Worm (Caenorhabditis elegans) whole organism, L2 larva: Measurements from ENCODE around the gene sru-1.

Experiments
- C34F6.9 ChIP-seq: fragments of 150-350 bp; optimal IDR thresholded peaks from 2 replicates; lab custom pipeline; 2014; ENCODE audit warnings: missing biosample characterization, missing genetic modification characterization
- F13H6.1 ChIP-seq: sonication (generic microtip); optimal IDR thresholded peaks from 2 replicates; lab custom pipeline; 2016; ENCODE audit warnings: missing genetic modification characterization, missing compliant biosample characterization
- R02D3.7 ChIP-seq: fragments of 150-350 bp; optimal IDR thresholded peaks from 2 replicates; lab custom pipeline; 2014; ENCODE audit warnings: missing biosample characterization, missing genetic modification characterization
- Y55F3AM.14 ChIP-seq: fragments of 200-800 bp; sonication (Bioruptor generic); optimal IDR thresholded peaks from 2 replicates; lab custom pipeline; 2018; ENCODE audit warnings: mild to moderate bottlenecking, missing genetic modification characterization, missing compliant biosample characterization
- ZK546.5 ChIP-seq: sonication (generic microtip); optimal IDR thresholded peaks from 2 replicates; lab custom pipeline; 2017; ENCODE audit warnings: missing biosample characterization, missing genetic modification characterization
- aly-2 ChIP-seq: fragments of 150-350 bp; optimal IDR thresholded peaks from 2 replicates; lab custom pipeline; 2014; ENCODE audit warnings: missing biosample characterization, missing genetic modification characterization
- blmp-1 ChIP-seq: sonication (generic microtip); optimal IDR thresholded peaks from 2 replicates; lab custom pipeline; 2017; ENCODE audit warnings: missing genetic modification characterization, mild to moderate bottlenecking, missing compliant biosample characterization, antibody characterized with exemption, moderate library complexity; ENCODE audit not compliant: insufficient read depth
- ceh-16 ChIP-seq: fragments of 150-350 bp; optimal IDR thresholded peaks from 2 replicates; lab custom pipeline; 2014; ENCODE audit warnings: missing biosample characterization, missing genetic modification characterization
- crh-2 ChIP-seq: sonication (generic microtip); optimal IDR thresholded peaks from 2 replicates; lab custom pipeline; 2017; ENCODE audit warnings: missing biosample characterization, missing genetic modification characterization
- dmd-4 ChIP-seq: sonication (generic microtip); optimal IDR thresholded peaks from 2 replicates; lab custom pipeline; 2017; ENCODE audit warnings: missing biosample characterization, missing genetic modification characterization
- egl-27 ChIP-seq: sonication (generic microtip); optimal IDR thresholded peaks from 3 replicates; lab custom pipeline; 2017; ENCODE audit warnings: missing biosample characterization, missing genetic modification reagents, missing genetic modification characterization
- elt-1 ChIP-seq: fragments of 150-350 bp; optimal IDR thresholded peaks from 2 replicates; lab custom pipeline; 2014; ENCODE audit warnings: missing biosample characterization, missing genetic modification characterization
- fos-1 ChIP-seq: fragments of 150-350 bp; optimal IDR thresholded peaks from 2 replicates; lab custom pipeline; 2014; ENCODE audit warnings: missing biosample characterization, missing genetic modification characterization
- gmeb-1 ChIP-seq: fragments of 150-350 bp; optimal IDR thresholded peaks from 2 replicates; lab custom pipeline; 2014; ENCODE audit warnings: missing biosample characterization, missing genetic modification characterization
- lin-13 ChIP-seq: fragments of 150-350 bp; optimal IDR thresholded peaks from 2 replicates; lab custom pipeline; 2014; ENCODE audit warnings: missing biosample characterization, missing genetic modification reagents, missing genetic modification characterization
- lin-39 ChIP-seq: fragments of 150-350 bp; optimal IDR thresholded peaks from 2 replicates; lab custom pipeline; 2014; ENCODE audit warnings: missing biosample characterization, missing genetic modification reagents, missing genetic modification characterization
- lsy-2 ChIP-seq, 2 experiments: fragments of 150-350 bp in 1 of 2; sonication (generic microtip) in 1 of 2; optimal IDR thresholded peaks; 2 replicates each; lab custom pipeline; 2014 to 2017; ENCODE audit warnings: missing biosample characterization in 2 of 2, missing genetic modification characterization in 2 of 2
- mab-5 ChIP-seq: fragments of 150-350 bp; optimal IDR thresholded peaks from 2 replicates; lab custom pipeline; 2014; ENCODE audit warnings: missing biosample characterization, missing genetic modification characterization
- mbf-1 ChIP-seq: sonication (generic microtip); optimal IDR thresholded peaks from 2 replicates; lab custom pipeline; 2017; ENCODE audit warnings: missing biosample characterization, missing genetic modification characterization
- mdl-1 ChIP-seq, 2 experiments: fragments of 150-350 bp in 1 of 2; sonication (generic microtip) in 1 of 2; optimal IDR thresholded peaks; 2 replicates each; lab custom pipeline; 2017; ENCODE audit warnings: missing biosample characterization in 2 of 2, missing genetic modification characterization in 2 of 2
- nhr-10 ChIP-seq: sonication (generic microtip); optimal IDR thresholded peaks from 2 replicates; lab custom pipeline; 2017; ENCODE audit warnings: missing biosample characterization, missing genetic modification characterization
- nhr-11 ChIP-seq: fragments of 150-350 bp; optimal IDR thresholded peaks from 2 replicates; lab custom pipeline; 2014; ENCODE audit warnings: missing biosample characterization, missing genetic modification characterization
- nhr-12 ChIP-seq: fragments of 150-350 bp; optimal IDR thresholded peaks from 2 replicates; lab custom pipeline; 2014; ENCODE audit warnings: missing biosample characterization, missing genetic modification characterization
- nhr-129 ChIP-seq: fragments of 150-350 bp; optimal IDR thresholded peaks from 2 replicates; lab custom pipeline; 2014; ENCODE audit warnings: missing biosample characterization, missing genetic modification characterization
- nhr-23 ChIP-seq: fragments of 150-350 bp; optimal IDR thresholded peaks from 2 replicates; lab custom pipeline; 2014; ENCODE audit warnings: missing biosample characterization, missing genetic modification reagents, missing genetic modification characterization
- nhr-237 ChIP-seq: fragments of 150-350 bp; optimal IDR thresholded peaks from 2 replicates; lab custom pipeline; 2014; ENCODE audit warnings: missing biosample characterization, missing genetic modification characterization
- nhr-25 ChIP-seq: fragments of 150-350 bp; sonication (generic microtip); optimal IDR thresholded peaks from 3 replicates; lab custom pipeline; 2014; ENCODE audit warnings: missing biosample characterization, missing genetic modification characterization
- nhr-6 ChIP-seq: fragments of 150-350 bp; optimal IDR thresholded peaks from 2 replicates; lab custom pipeline; 2014; ENCODE audit warnings: missing biosample characterization, missing genetic modification characterization
- peb-1 ChIP-seq: fragments of 150-350 bp; optimal IDR thresholded peaks from 2 replicates; lab custom pipeline; 2014; ENCODE audit warnings: missing biosample characterization, missing genetic modification characterization
- sem-4 ChIP-seq: fragments of 150-350 bp; optimal IDR thresholded peaks from 2 replicates; lab custom pipeline; 2014; ENCODE audit warnings: missing biosample characterization, missing genetic modification reagents, missing genetic modification characterization
- skn-1 ChIP-seq: sonication (generic microtip); optimal IDR thresholded peaks from 2 replicates; lab custom pipeline; 2017; ENCODE audit warnings: missing biosample characterization, missing genetic modification characterization
- sma-3 ChIP-seq: sonication (generic microtip); optimal IDR thresholded peaks from 2 replicates; lab custom pipeline; 2016; ENCODE audit warnings: missing genetic modification reagents, missing genetic modification characterization, missing compliant biosample characterization
- sma-9 ChIP-seq, 2 experiments: fragments of 150-350 bp in 1 of 2; sonication (generic microtip) in 1 of 2; optimal IDR thresholded peaks; 2 replicates each; lab custom pipeline; 2014 to 2016; ENCODE audit warnings: missing genetic modification characterization in 2 of 2, mild to moderate bottlenecking in 1 of 2, missing biosample characterization in 1 of 2, missing compliant biosample characterization in 1 of 2, missing genetic modification reagents in 1 of 2, moderate library complexity in 1 of 2
- snpc-4 ChIP-seq: fragments of 150-350 bp; optimal IDR thresholded peaks from 2 replicates; lab custom pipeline; 2014; ENCODE audit warnings: missing biosample characterization, missing genetic modification characterization
- unc-55 ChIP-seq: fragments of 150-350 bp; sonication (generic microtip); optimal IDR thresholded peaks from 3 replicates; lab custom pipeline; 2014; ENCODE audit warnings: missing biosample characterization, missing genetic modification reagents, missing genetic modification characterization
- zag-1 ChIP-seq: fragments of 150-350 bp; optimal IDR thresholded peaks from 2 replicates; lab custom pipeline; 2014; ENCODE audit warnings: missing biosample characterization, missing genetic modification characterization
- ztf-1 ChIP-seq: fragments of 200-800 bp; sonication (Bioruptor generic); conservative IDR thresholded peaks from 2 replicates; pipeline ENCODE4 v1.3.6; 2022; ENCODE audit warnings: missing genetic modification characterization, missing compliant biosample characterization
- ztf-11 ChIP-seq: sonication (generic microtip); optimal IDR thresholded peaks from 2 replicates; lab custom pipeline; 2017; ENCODE audit warnings: missing biosample characterization, missing genetic modification characterization

Gene sru-1

DNA sequence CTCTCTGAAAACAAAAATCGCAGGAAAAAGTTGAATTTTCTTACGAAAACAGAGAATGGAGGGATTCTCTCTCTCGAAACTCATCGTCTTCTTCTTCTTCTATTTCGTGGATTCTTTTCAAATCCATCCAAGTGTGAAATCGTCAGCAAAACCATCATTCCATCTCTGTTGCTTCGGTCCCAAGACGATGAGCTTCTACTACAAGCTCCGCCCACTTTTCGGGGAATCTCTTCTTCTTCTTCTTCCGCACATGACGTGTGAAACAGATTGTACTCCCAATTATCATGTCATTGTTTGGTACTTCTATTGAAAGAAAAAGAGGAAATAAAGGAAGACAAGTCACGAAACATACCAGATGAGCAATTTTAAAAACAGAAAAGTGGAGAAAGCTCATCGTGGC, 34.7 kb downstream of the sru-1 start:
- no peak for TF ChIP-seq F13H6.1
- TF ChIP-seq elt-1 (tag; lab: Kevin White, UChicago): no peak
- TF ChIP-seq aly-2 (tag; lab: Kevin White, UChicago): no peak
- TF ChIP-seq nhr-11: no peak
- no peak for TF ChIP-seq mab-5
- TF ChIP-seq fos-1 (tag; lab: Kevin White, UChicago): no peak
- no peak for TF ChIP-seq ZK546.5 (tag; lab: Kevin White, UChicago)
- no peak for TF ChIP-seq mbf-1
- TF ChIP-seq skn-1 (tag; lab: Kevin White, UChicago): no peak
- no peak for TF ChIP-seq ztf-1
- no peak for TF ChIP-seq sma-9 (GFP tag; optimal IDR thresholded peaks at IDR 0.05; lab: Kevin White, UChicago)
- TF ChIP-seq sma-9 (tag; optimal IDR thresholded peaks at IDR 0.05; lab: Kevin White, UChicago): no peak
- TF ChIP-seq Y55F3AM.14 (GFP tag; lab: Kevin White, UChicago): no peak
- TF ChIP-seq lin-13 (GFP tag; lab: Kevin White, UChicago): no peak
- TF ChIP-seq dmd-4 (tag; lab: Kevin White, UChicago): no peak
- no peak for TF ChIP-seq zag-1 (tag; lab: Kevin White, UChicago)
- no peak for TF ChIP-seq nhr-23 (tag; lab: Kevin White, UChicago)
- TF ChIP-seq sem-4: no peak
- no peak for TF ChIP-seq nhr-6 (tag; lab: Kevin White, UChicago)

DNA sequence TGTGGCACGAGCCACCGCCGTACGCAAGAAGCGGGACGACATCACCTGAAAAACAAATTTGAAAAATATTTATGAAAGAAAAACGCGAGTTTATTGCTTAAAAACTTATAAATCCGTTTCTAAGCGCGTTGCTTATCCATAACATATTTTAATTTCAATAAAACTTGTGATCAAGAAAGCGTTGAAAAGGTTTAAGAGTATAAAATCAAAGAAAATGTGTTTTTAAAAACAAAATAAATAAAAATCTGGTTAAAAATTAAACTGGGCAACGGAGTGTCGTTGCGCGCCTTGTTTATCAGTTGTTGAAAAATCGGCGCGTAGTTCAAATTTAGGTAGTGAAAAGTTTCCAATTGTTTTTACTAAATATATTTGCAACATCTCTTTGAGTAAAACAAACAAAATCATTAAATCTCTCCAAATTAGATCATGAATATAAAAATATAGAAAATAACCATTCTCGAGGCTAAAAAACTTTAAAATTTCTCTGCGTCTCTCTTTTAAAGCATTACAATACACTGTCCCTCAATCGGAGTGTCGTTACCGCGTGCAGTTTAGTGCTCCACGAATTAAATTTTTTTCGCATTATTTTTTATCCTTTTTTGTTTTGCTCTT, 36.5 kb downstream of the sru-1 start, which contains the start of gene ndua-5:
Gene ndua-5, minus strand, starts transcription at position 51 of the 612 bp plus-strand sequence.
- TF ChIP-seq C34F6.9 (tag; lab: Kevin White, UChicago): peak; percentile 39
- peak; percentile 33 for TF ChIP-seq unc-55 (GFP tag; lab: Kevin White, UChicago)
- TF ChIP-seq lsy-2 (tag; optimal IDR thresholded peaks at IDR 0.05; lab: Kevin White, UChicago): peak in 1 of 2 experiments; percentile 70
- no peak for TF ChIP-seq ZK546.5 (tag; lab: Kevin White, UChicago)
- no peak for TF ChIP-seq ztf-11
- TF ChIP-seq egl-27 (tag; lab: Kevin White, UChicago): no peak
- no peak for TF ChIP-seq R02D3.7
- TF ChIP-seq sma-3 (GFP tag; lab: Kevin White, UChicago): peak; percentile 28
- TF ChIP-seq snpc-4 (tag; lab: Kevin White, UChicago): peak; percentile 68
- TF ChIP-seq fos-1 (tag; lab: Kevin White, UChicago): peak; percentile 6
- TF ChIP-seq lin-13 (GFP tag; lab: Kevin White, UChicago): peak; percentile 27
- TF ChIP-seq crh-2 (tag; lab: Kevin White, UChicago): peak; percentile 36
- TF ChIP-seq nhr-23 (tag; lab: Kevin White, UChicago): no peak
- TF ChIP-seq gmeb-1 (tag; lab: Kevin White, UChicago): peak; percentile 87
- TF ChIP-seq skn-1 (tag; lab: Kevin White, UChicago): no peak
- peak; percentile 21 for TF ChIP-seq nhr-25 (tag; lab: Kevin White, UChicago)
- TF ChIP-seq sma-9 (GFP tag; optimal IDR thresholded peaks at IDR 0.05; lab: Kevin White, UChicago): peak; percentile 12
- TF ChIP-seq sma-9 (tag; optimal IDR thresholded peaks at IDR 0.05; lab: Kevin White, UChicago): no peak

DNA sequence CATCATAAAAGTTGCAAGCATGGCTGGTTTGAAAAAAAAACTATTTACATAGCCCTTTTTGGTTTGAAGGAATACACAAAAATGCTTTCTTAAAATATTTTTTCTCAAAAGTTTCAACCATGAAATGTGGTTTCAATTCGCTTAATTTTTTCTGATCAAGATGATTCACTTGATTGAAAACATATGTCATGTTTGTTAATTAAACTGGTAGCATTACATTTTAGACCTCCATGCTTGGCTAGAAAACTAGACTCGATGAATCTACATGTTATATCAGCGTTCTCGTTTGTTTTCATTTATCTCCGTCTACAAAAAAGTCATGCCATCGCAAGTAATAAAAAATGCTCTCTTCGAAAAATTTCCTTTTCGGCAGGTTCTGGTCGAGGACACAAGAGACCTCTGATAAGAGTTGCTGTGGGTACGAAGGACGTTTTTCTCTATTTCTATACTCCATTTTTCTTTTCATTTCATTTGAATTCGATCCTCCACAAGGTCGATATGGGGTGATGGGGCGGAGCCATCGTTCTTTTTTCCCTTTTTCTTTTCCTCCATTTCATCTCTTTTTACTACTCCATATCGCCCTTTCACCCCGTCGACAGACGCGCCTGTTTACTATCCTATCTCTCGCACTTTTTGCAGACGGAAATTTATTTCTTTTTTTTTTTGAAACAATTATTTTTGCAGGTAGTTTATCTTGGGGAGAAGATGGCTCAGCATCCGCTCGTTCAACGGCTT, 37.4 kb downstream of the sru-1 start, which contains the start of gene elo-1:
Gene elo-1, plus strand, starts transcription at position 685 of the 735 bp plus-strand sequence.
- no peak for TF ChIP-seq aly-2 (tag; lab: Kevin White, UChicago)
- TF ChIP-seq unc-55 (GFP tag; lab: Kevin White, UChicago): no peak
- peak in 1 of 2 experiments; percentile 16 for TF ChIP-seq lsy-2 (tag; optimal IDR thresholded peaks at IDR 0.05; lab: Kevin White, UChicago)
- TF ChIP-seq ztf-1: no peak
- TF ChIP-seq nhr-12 (tag; lab: Kevin White, UChicago): no peak
- TF ChIP-seq blmp-1 (tag; lab: Kevin White, UChicago): peak; percentile 82
- TF ChIP-seq nhr-237 (tag; lab: Kevin White, UChicago): no peak
- no peak for TF ChIP-seq Y55F3AM.14 (GFP tag; lab: Kevin White, UChicago)
- TF ChIP-seq sma-9 (GFP tag; optimal IDR thresholded peaks at IDR 0.05; lab: Kevin White, UChicago): peak; percentile 69
- TF ChIP-seq sma-9 (tag; optimal IDR thresholded peaks at IDR 0.05; lab: Kevin White, UChicago): no peak
- peak; percentile 80 for TF ChIP-seq fos-1 (tag; lab: Kevin White, UChicago)
- TF ChIP-seq elt-1 (tag; lab: Kevin White, UChicago): no peak
- no peak for TF ChIP-seq dmd-4 (tag; lab: Kevin White, UChicago)
- peak; percentile 27 for TF ChIP-seq egl-27 (tag; lab: Kevin White, UChicago)
- no peak for TF ChIP-seq lin-39 (tag; lab: Kevin White, UChicago)
- TF ChIP-seq skn-1 (tag; lab: Kevin White, UChicago): no peak
- peak; percentile 61 for TF ChIP-seq sma-3 (GFP tag; lab: Kevin White, UChicago)
- TF ChIP-seq peb-1: no peak
- TF ChIP-seq mbf-1: no peak
- peak; percentile 57 for TF ChIP-seq gmeb-1 (tag; lab: Kevin White, UChicago)
- peak; percentile 28 for TF ChIP-seq lin-13 (GFP tag; lab: Kevin White, UChicago)
- TF ChIP-seq nhr-129: peak; percentile 30
- no peak for TF ChIP-seq nhr-10 (tag; lab: Kevin White, UChicago)
- peak; percentile 12 for TF ChIP-seq nhr-6 (tag; lab: Kevin White, UChicago)
- peak; percentile 42 for TF ChIP-seq F13H6.1
- TF ChIP-seq nhr-25 (tag; lab: Kevin White, UChicago): peak; percentile 34
- peak; percentile 64 for TF ChIP-seq crh-2 (tag; lab: Kevin White, UChicago)
- TF ChIP-seq ceh-16: no peak
- TF ChIP-seq mdl-1 (tag; optimal IDR thresholded peaks at IDR 0.05; lab: Kevin White, UChicago): no peak
